Fruit fly (Drosophila melanogaster): ENCODE data around the gene TwdlY.

The TwdlY gene

DNA sequence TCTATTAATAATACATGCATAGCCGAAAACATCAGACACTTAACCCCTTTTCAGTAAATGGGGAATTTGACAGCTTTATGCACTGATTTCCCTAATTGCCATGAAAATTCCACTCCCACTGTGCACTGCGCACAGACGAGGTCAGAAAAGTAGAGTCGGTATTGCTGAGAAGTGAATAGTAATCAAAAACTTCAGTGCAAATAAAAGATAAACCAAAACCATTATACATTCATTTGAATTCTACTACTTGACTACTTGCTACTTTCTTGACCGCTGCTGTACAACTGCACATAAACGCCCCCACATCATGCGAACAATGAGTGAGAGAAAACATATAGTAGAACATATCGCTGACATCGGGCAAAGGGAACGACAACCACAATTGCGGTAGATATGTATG is 43.3 kb upstream of the TwdlY start:
- peak; percentile 48 for TF ChIP-seq Snoo (tag; optimal IDR thresholded peaks at IDR 0.05)
- peak; percentile 90 for TF ChIP-seq fd96Ca (GFP tag; IDR thresholded peaks at IDR 0.05)
- TF ChIP-seq Pif1A (GFP tag; optimal IDR thresholded peaks at IDR 0.05), result peak; percentile 77
- no peak for TF ChIP-seq D1 (tag; optimal IDR thresholded peaks at IDR 0.05)
- peak; percentile 87 for TF ChIP-seq CG12605 (GFP tag; IDR thresholded peaks at IDR 0.05)
- TF ChIP-seq CG13204 (GFP tag; optimal IDR thresholded peaks at IDR 0.05), result no peak
- peak; percentile 61 for TF ChIP-seq CG9948 (tag; optimal IDR thresholded peaks at IDR 0.05)
- TF ChIP-seq CG34367 (tag; optimal IDR thresholded peaks at IDR 0.05), result peak; percentile 68
- TF ChIP-seq CG15710 (tag; optimal IDR thresholded peaks at IDR 0.05), result peak; percentile 74
- TF ChIP-seq CG8301 (tag; optimal IDR thresholded peaks at IDR 0.05), result peak; percentile 79
- TF ChIP-seq CG4496 (GFP tag; IDR thresholded peaks at IDR 0.05), result peak; percentile 95
- TF ChIP-seq Pif1B (GFP tag; optimal IDR thresholded peaks at IDR 0.05), result peak; percentile 65
- peak; percentile 19; the same call in 1 of the 2 replicates for TF ChIP-seq CG10348 (GFP tag; IDR thresholded peaks at IDR 0.05)
- peak; percentile 62 for TF ChIP-seq CG17806 (tag; optimal IDR thresholded peaks at IDR 0.05)
- peak; percentile 43 for TF ChIP-seq gl (tag; optimal IDR thresholded peaks at IDR 0.05)
- peak; percentile 90 for TF ChIP-seq Ets98B (GFP tag; IDR thresholded peaks at IDR 0.05)
- peak; percentile 62 for TF ChIP-seq CG8159 (tag; optimal IDR thresholded peaks at IDR 0.05)
- peak; percentile 81 for TF ChIP-seq CG14655 (GFP tag; optimal IDR thresholded peaks at IDR 0.05)
- peak; percentile 66 for TF ChIP-seq rn (GFP tag; IDR thresholded peaks at IDR 0.05)
- peak; percentile 90 for TF ChIP-seq CG32121 (GFP tag; IDR thresholded peaks at IDR 0.05)
- no peak for TF ChIP-seq EcR (GFP tag; optimal IDR thresholded peaks at IDR 0.05)

DNA sequence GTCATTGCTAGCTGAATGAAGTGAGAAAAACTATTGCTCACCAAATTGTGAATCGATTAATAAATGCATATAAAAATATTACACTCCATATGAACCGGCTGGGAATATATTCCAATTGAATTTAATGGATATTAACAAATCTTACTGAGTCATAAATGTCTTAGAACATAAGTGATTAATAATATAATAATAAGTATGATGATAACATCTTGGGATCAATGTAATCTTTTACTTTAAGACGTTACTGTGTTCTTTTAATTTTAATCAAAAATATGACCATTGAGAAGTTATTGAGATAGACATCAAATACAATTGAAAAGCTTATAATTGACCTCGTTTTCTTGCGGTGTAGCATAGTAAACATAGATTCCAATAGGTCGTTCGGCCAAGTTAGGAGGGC is 42.4 kb upstream of the TwdlY start:
- TF ChIP-seq CG32121 (GFP tag; IDR thresholded peaks at IDR 0.05), result no peak
- no peak for TF ChIP-seq CG34367 (tag; optimal IDR thresholded peaks at IDR 0.05)
- no peak for TF ChIP-seq CG17806 (tag; optimal IDR thresholded peaks at IDR 0.05)
- no peak for TF ChIP-seq gl (tag; optimal IDR thresholded peaks at IDR 0.05)
- no peak for TF ChIP-seq fd96Ca (GFP tag; IDR thresholded peaks at IDR 0.05)
- no peak for TF ChIP-seq CG9948 (tag; optimal IDR thresholded peaks at IDR 0.05)
- no peak for TF ChIP-seq Pif1A (GFP tag; optimal IDR thresholded peaks at IDR 0.05)
- no peak for TF ChIP-seq rn (GFP tag; IDR thresholded peaks at IDR 0.05)
- TF ChIP-seq Pif1B (GFP tag; optimal IDR thresholded peaks at IDR 0.05), result no peak
- no peak for TF ChIP-seq Ets98B (GFP tag; IDR thresholded peaks at IDR 0.05)
- TF ChIP-seq CG4496 (GFP tag; IDR thresholded peaks at IDR 0.05), result no peak

DNA sequence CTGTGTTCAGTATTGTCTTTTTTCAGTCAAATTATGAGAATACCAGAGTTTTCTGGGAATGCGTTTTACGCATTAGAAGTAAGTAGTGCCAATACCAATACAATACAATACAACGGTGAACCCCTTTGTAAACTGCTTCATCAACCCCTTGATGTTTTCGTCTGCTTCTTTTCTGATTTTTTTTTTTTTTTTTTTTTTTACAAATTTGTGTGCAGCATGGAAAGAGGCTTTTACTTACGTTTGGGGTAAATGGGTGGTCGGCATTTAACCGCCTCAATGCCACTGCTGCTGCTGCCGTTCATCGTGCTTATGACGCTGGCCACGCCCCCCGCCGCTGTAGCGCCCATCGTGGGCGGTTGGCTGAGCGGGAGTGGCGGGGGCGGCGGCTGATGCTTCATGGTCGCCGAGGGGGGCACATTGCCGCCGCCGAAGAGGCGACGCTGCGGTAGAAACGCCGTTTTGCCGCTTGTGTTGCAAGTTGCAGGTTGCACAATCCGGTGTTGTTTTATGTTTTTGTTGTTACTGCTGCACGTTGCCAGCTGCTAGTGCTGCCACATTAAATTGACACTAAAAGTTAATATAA is 40.9 kb upstream of the TwdlY start:
- TF ChIP-seq fd96Ca (GFP tag; IDR thresholded peaks at IDR 0.05), result no peak
- TF ChIP-seq CG13204 (GFP tag; optimal IDR thresholded peaks at IDR 0.05), result peak; percentile 55
- 0 out of 3 replicates have a peak, but pooled peaks have one; percentile 25 for TF ChIP-seq CG4496 (GFP tag; IDR thresholded peaks at IDR 0.05)

DNA sequence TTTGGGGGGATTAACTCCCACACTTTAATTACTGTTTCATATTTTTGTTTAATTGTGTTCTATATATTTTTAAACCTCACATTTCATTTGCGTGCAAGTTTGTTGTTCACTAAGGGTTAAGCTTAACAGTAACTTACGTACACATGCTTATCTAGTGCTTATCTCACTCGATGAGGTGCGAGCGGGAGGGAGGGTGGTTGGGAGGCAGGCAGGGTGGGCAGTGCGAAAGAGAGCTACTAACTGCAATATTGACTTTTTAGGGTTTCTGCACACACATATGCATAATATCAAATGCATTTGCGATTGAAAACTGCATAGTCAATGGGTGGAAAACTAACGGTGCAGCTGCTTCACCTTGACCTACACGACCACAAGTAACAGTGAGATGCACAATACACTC is 40.3 kb upstream of the TwdlY start:
- TF ChIP-seq CG14655 (GFP tag; optimal IDR thresholded peaks at IDR 0.05), result peak; percentile 9
- no peak for TF ChIP-seq EcR (GFP tag; optimal IDR thresholded peaks at IDR 0.05)
- TF ChIP-seq Snoo (tag; optimal IDR thresholded peaks at IDR 0.05), result no peak
- TF ChIP-seq CG10348 (GFP tag; IDR thresholded peaks at IDR 0.05), result no peak

DNA sequence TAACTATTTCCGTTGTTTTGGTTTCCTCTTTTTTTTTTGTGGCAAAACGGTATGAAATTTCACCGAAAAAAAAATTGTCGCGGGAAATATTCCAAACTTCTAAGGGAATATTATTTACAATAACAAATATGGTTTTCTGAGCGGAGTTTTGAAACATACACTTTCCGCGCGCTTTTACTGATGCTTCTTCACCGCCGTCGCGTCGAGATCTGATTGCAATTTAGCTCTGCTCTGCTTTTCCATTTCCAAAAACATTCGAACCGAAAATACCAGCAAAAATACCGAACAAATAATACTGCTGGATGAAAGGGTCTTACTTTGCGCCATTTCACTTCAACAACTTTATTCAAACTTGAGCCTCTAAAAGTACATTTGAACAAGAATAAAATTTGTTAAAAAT is 39.8 kb upstream of the TwdlY start, which contains the start of gene Septin4:
TSS of gene Septin4 (minus strand) at position 215 of the 400 bp plus-strand sequence.
- TF ChIP-seq CG4496 (GFP tag; IDR thresholded peaks at IDR 0.05), result 0 out of 3 replicates have a peak, but pooled peaks have one; percentile 28
- no peak for TF ChIP-seq rn (GFP tag; IDR thresholded peaks at IDR 0.05)
- TF ChIP-seq CG34367 (tag; optimal IDR thresholded peaks at IDR 0.05), result no peak

DNA sequence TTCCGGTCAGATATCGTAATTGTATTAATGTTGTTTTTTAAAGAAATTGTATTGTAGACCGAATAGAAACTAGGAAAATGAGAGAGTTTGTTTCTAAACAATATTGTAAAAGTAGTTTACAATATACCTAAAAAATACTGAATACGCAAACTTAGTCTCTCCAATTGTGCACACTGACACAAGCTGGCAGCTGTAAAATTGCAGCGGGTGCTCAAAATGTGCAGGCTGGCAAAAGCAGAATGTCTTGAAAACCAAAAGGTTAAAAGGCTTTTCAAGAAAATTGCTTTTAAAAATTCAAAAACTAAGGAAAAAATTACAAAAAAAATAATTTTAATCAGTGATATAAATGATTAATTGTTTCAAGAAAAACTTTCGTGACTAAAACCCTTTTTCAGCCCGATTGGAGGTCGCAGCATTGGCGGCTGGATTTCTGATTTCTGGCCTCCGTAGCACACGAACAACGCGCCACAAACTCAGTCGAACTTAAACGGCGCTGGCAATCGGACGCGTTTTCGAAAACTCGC is 39.0 kb upstream of the TwdlY start, which contains the start of gene CG4678:
TSS of gene CG4678 (plus strand) at position 474 of the 524 bp plus-strand sequence.
- TF ChIP-seq EcR (GFP tag; optimal IDR thresholded peaks at IDR 0.05) (no peak), Snoo (tag; optimal IDR thresholded peaks at IDR 0.05) (no peak), CG34367 (tag; optimal IDR thresholded peaks at IDR 0.05) (no peak), Pif1B (GFP tag; optimal IDR thresholded peaks at IDR 0.05) (no peak), CG9948 (tag; optimal IDR thresholded peaks at IDR 0.05) (no peak), CG32121 (GFP tag; IDR thresholded peaks at IDR 0.05) (no peak), CG12605 (GFP tag; IDR thresholded peaks at IDR 0.05) (no peak), CG17806 (tag; optimal IDR thresholded peaks at IDR 0.05) (no peak), D1 (tag; optimal IDR thresholded peaks at IDR 0.05) (no peak), CG14655 (GFP tag; optimal IDR thresholded peaks at IDR 0.05) (no peak), CG10348 (GFP tag; IDR thresholded peaks at IDR 0.05) (no peak), rn (GFP tag; IDR thresholded peaks at IDR 0.05) (no peak), CG15710 (tag; optimal IDR thresholded peaks at IDR 0.05) (no peak), CG4496 (GFP tag; IDR thresholded peaks at IDR 0.05) (no peak), CG8159 (tag; optimal IDR thresholded peaks at IDR 0.05) (no peak), CG13204 (GFP tag; optimal IDR thresholded peaks at IDR 0.05) (no peak), fd96Ca (GFP tag; IDR thresholded peaks at IDR 0.05) (no peak), gl (tag; optimal IDR thresholded peaks at IDR 0.05) (no peak)

Measured in whole organism, pupa.